Worm (Caenorhabditis elegans) whole organism, late embryonic: ENCODE measurements around the gene C08E8.3.

Experiments
- C08G9.2 ChIP-seq: sonication (generic microtip); optimal IDR thresholded peaks from 2 replicates; lab custom pipeline; 2016; ENCODE audit warnings: mild to moderate bottlenecking, missing genetic modification characterization, moderate library complexity, missing compliant biosample characterization
- F13H6.1 ChIP-seq: sonication (generic microtip); optimal IDR thresholded peaks from 2 replicates; lab custom pipeline; 2016; ENCODE audit warnings: missing genetic modification characterization, missing compliant biosample characterization
- K02D7.2 ChIP-seq: sonication (generic microtip); optimal IDR thresholded peaks from 2 replicates; lab custom pipeline; 2017; ENCODE audit warnings: mild to moderate bottlenecking, missing genetic modification characterization, missing compliant biosample characterization
- Y22D7AL.16 ChIP-seq: sonication (generic microtip); optimal IDR thresholded peaks from 2 replicates; lab custom pipeline; 2016; ENCODE audit warnings: missing genetic modification characterization, missing compliant biosample characterization
- ceh-31 ChIP-seq: sonication (generic microtip); optimal IDR thresholded peaks from 2 replicates; lab custom pipeline; 2016; ENCODE audit warnings: missing genetic modification characterization, missing compliant biosample characterization
- che-1 ChIP-seq: sonication (generic microtip); optimal IDR thresholded peaks from 2 replicates; lab custom pipeline; 2016; ENCODE audit warnings: mild to moderate bottlenecking, missing genetic modification characterization, missing compliant biosample characterization
- dve-1 ChIP-seq: sonication (generic microtip); optimal IDR thresholded peaks from 2 replicates; lab custom pipeline; 2017; ENCODE audit warnings: antibody characterized with exemption, mild to moderate bottlenecking, missing genetic modification characterization, missing compliant biosample characterization
- ets-4 ChIP-seq: sonication (generic microtip); optimal IDR thresholded peaks from 2 replicates; lab custom pipeline; 2016; ENCODE audit warnings: missing genetic modification characterization, missing compliant biosample characterization
- fax-1 ChIP-seq: sonication (generic microtip); optimal IDR thresholded peaks from 2 replicates; lab custom pipeline; 2016; ENCODE audit warnings: missing genotype, missing genetic modification characterization, missing compliant biosample characterization
- fkh-10 ChIP-seq: fragments of 150-350 bp; optimal IDR thresholded peaks from 2 replicates; lab custom pipeline; 2014; ENCODE audit warnings: missing biosample characterization, missing genetic modification reagents, missing genetic modification characterization
- fkh-6 ChIP-seq: sonication (generic microtip); optimal IDR thresholded peaks from 2 replicates; lab custom pipeline; 2016; ENCODE audit warnings: missing genetic modification characterization, missing compliant biosample characterization
- gmeb-2 ChIP-seq: sonication (generic microtip); optimal IDR thresholded peaks from 2 replicates; lab custom pipeline; 2016; ENCODE audit warnings: missing genetic modification characterization, inconsistent platforms, missing compliant biosample characterization
- hlh-13 ChIP-seq: fragments of 200-800 bp; sonication (Bioruptor generic); optimal IDR thresholded peaks from 2 replicates; lab custom pipeline; 2018; ENCODE audit warnings: mild to moderate bottlenecking, missing genetic modification characterization, missing compliant biosample characterization
- hlh-15 ChIP-seq: sonication (generic microtip); optimal IDR thresholded peaks from 2 replicates; lab custom pipeline; 2016; ENCODE audit warnings: missing genetic modification characterization, missing compliant biosample characterization
- hlh-30 ChIP-seq: sonication (generic microtip); optimal IDR thresholded peaks from 2 replicates; lab custom pipeline; 2017; ENCODE audit warnings: antibody characterized with exemption, missing genetic modification characterization, missing compliant biosample characterization; ENCODE audit not compliant: insufficient read depth
- hlh-6 ChIP-seq: sonication (generic microtip); optimal IDR thresholded peaks from 2 replicates; lab custom pipeline; 2016; ENCODE audit warnings: missing genotype, missing genetic modification characterization, missing compliant biosample characterization
- hlh-8 ChIP-seq: sonication (generic microtip); optimal IDR thresholded peaks from 2 replicates; lab custom pipeline; 2016; ENCODE audit warnings: missing genotype, missing genetic modification characterization, missing compliant biosample characterization
- lin-11 ChIP-seq: fragments of 200-800 bp; sonication (Bioruptor generic); optimal IDR thresholded peaks from 2 replicates; lab custom pipeline; 2018; ENCODE audit warnings: mild to moderate bottlenecking, missing genetic modification characterization, missing compliant biosample characterization
- nfya-1 ChIP-seq: sonication (generic microtip); optimal IDR thresholded peaks from 2 replicates; lab custom pipeline; 2017; ENCODE audit warnings: missing genetic modification characterization, mild to moderate bottlenecking, missing compliant biosample characterization, antibody characterized with exemption, moderate library complexity
- nhr-232 ChIP-seq: sonication (generic microtip); optimal IDR thresholded peaks from 2 replicates; lab custom pipeline; 2016; ENCODE audit warnings: missing genetic modification characterization, missing compliant biosample characterization
- npax-4 ChIP-seq: sonication (generic microtip); optimal IDR thresholded peaks from 2 replicates; lab custom pipeline; 2016; ENCODE audit warnings: missing genetic modification characterization, missing compliant biosample characterization
- odd-2 ChIP-seq: sonication (generic microtip); optimal IDR thresholded peaks from 2 replicates; lab custom pipeline; 2017; ENCODE audit warnings: antibody characterized with exemption, mild to moderate bottlenecking, missing genetic modification characterization, missing compliant biosample characterization
- pag-3 ChIP-seq: sonication (generic microtip); optimal IDR thresholded peaks from 2 replicates; lab custom pipeline; 2016; ENCODE audit warnings: missing compliant biosample characterization, missing genetic modification characterization, borderline replicate concordance
- pax-1 ChIP-seq: fragments of 150-350 bp; optimal IDR thresholded peaks from 2 replicates; lab custom pipeline; 2014; ENCODE audit warnings: missing biosample characterization, missing genetic modification characterization
- pha-2 ChIP-seq: sonication (generic microtip); optimal IDR thresholded peaks from 2 replicates; lab custom pipeline; 2017; ENCODE audit warnings: mild to moderate bottlenecking, missing genetic modification characterization, missing compliant biosample characterization
- pqm-1 ChIP-seq: sonication (generic microtip); optimal IDR thresholded peaks from 2 replicates; lab custom pipeline; 2016; ENCODE audit warnings: missing genetic modification characterization, missing compliant biosample characterization
- pros-1 ChIP-seq: fragments of 150-350 bp; optimal IDR thresholded peaks from 2 replicates; lab custom pipeline; 2014; ENCODE audit warnings: missing biosample characterization, missing genetic modification reagents, missing genetic modification characterization
- ref-2 ChIP-seq: sonication (generic microtip); optimal IDR thresholded peaks from 2 replicates; lab custom pipeline; 2016; ENCODE audit warnings: missing genetic modification characterization, missing compliant biosample characterization
- sdc-2 ChIP-seq: sonication (generic microtip); optimal IDR thresholded peaks from 2 replicates; lab custom pipeline; 2016; ENCODE audit warnings: missing genotype, missing genetic modification characterization, missing compliant biosample characterization
- sox-2 ChIP-seq: fragments of 200-800 bp; sonication (Bioruptor generic); IDR thresholded peaks from 2 replicates; pipeline ENCODE4 v1.3.6; 2022; ENCODE audit warnings: missing genetic modification reagents, missing genetic modification characterization, missing compliant biosample characterization
- tbx-2 ChIP-seq: sonication (generic microtip); optimal IDR thresholded peaks from 2 replicates; lab custom pipeline; 2016; ENCODE audit warnings: missing genetic modification characterization, missing compliant biosample characterization
- ttx-3 ChIP-seq: sonication (generic microtip); optimal IDR thresholded peaks from 2 replicates; lab custom pipeline; 2016; ENCODE audit warnings: missing genetic modification reagents, missing genetic modification characterization, missing compliant biosample characterization
- unc-55 ChIP-seq: sonication (generic microtip); optimal IDR thresholded peaks from 2 replicates; lab custom pipeline; 2017; ENCODE audit warnings: missing biosample characterization, missing genetic modification reagents, missing genetic modification characterization
- zip-5 ChIP-seq: sonication (generic microtip); optimal IDR thresholded peaks from 2 replicates; lab custom pipeline; 2016; ENCODE audit warnings: missing genetic modification characterization, missing compliant biosample characterization
- ztf-16 ChIP-seq: sonication (generic microtip); optimal IDR thresholded peaks from 2 replicates; lab custom pipeline; 2017; ENCODE audit warnings: missing genetic modification characterization, missing compliant biosample characterization

Gene C08E8.3

DNA sequence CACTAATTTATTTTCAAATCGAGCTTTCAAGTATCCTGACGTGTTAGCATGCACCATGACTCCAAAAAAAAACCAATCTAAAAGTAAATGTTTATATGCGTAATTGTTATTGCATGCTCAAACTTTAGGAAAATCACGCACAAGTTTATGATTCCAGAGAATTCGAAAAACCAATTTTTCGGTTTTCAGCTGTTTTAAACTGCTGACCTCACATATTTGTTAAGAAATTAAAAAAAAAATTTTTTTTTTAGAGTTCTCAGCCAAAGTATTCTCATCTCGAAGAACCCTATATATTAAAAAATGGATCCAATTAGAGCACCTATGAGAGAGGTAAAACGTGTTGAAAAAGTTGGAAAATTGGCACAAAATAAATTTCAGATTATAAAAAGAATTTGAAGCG, 24.3 kb downstream of the C08E8.3 start, which contains the start of gene Y51A2B.2:
TSS of gene Y51A2B.2 (plus strand) at position 301 of the 400 bp plus-strand sequence.
- TF ChIP-seq nfya-1 (tag; lab: Kevin White, UChicago): no peak
- TF ChIP-seq K02D7.2 (tag; lab: Kevin White, UChicago): no peak
- TF ChIP-seq pqm-1 (tag; lab: Kevin White, UChicago): no peak
- no peak for TF ChIP-seq odd-2
- TF ChIP-seq hlh-30 (tag; lab: Kevin White, UChicago): no peak
- no peak for TF ChIP-seq che-1
- no peak for TF ChIP-seq dve-1
- TF ChIP-seq fkh-10 (GFP tag; lab: Kevin White, UChicago): no peak
- TF ChIP-seq ztf-16: no peak
- no peak for TF ChIP-seq ets-4 (tag; lab: Kevin White, UChicago)
- TF ChIP-seq tbx-2 (tag; lab: Kevin White, UChicago): no peak
- TF ChIP-seq lin-11 (tag; lab: Kevin White, UChicago): no peak

DNA sequence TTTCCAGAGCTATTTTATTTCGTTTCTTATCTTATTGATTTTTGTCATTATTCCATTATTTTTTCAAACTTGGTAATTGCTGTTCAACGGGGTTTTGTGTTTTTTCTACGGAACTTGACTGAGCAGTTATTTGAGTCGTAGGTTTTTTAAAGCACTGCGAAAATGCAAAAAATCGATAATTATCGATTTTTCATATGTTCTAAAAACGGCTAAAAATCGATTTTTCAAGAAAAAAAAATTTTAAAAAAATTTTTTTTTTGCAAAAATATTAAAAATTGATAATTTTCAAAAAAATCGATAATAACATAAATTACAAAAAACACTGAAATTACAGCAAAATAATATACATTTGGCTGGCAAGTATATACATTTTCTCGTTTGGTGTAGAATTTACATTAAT, 25.6 kb downstream of the C08E8.3 start:
- TF ChIP-seq zip-5 (tag; lab: Kevin White, UChicago): no peak
- no peak for TF ChIP-seq pag-3 (tag; lab: Kevin White, UChicago)
- no peak for TF ChIP-seq ttx-3 (tag; lab: Kevin White, UChicago)
- TF ChIP-seq nhr-232 (tag; lab: Kevin White, UChicago): no peak
- no peak for TF ChIP-seq sox-2 (GFP tag; lab: Robert Waterston, UW)
- TF ChIP-seq tbx-2 (tag; lab: Kevin White, UChicago): no peak
- TF ChIP-seq pha-2 (tag; lab: Kevin White, UChicago): no peak
- no peak for TF ChIP-seq ref-2 (tag; lab: Kevin White, UChicago)
- no peak for TF ChIP-seq hlh-6 (tag; lab: Kevin White, UChicago)
- no peak for TF ChIP-seq unc-55 (GFP tag; lab: Kevin White, UChicago)
- no peak for TF ChIP-seq Y22D7AL.16 (tag; lab: Kevin White, UChicago)
- no peak for TF ChIP-seq fax-1 (tag; lab: Kevin White, UChicago)
- no peak for TF ChIP-seq npax-4
- TF ChIP-seq ets-4 (tag; lab: Kevin White, UChicago): no peak
- no peak for TF ChIP-seq C08G9.2 (tag; lab: Kevin White, UChicago)
- no peak for TF ChIP-seq dve-1
- TF ChIP-seq hlh-15: no peak
- TF ChIP-seq pax-1 (tag; lab: Kevin White, UChicago): no peak
- no peak for TF ChIP-seq fkh-6
- no peak for TF ChIP-seq hlh-8 (tag; lab: Kevin White, UChicago)

DNA sequence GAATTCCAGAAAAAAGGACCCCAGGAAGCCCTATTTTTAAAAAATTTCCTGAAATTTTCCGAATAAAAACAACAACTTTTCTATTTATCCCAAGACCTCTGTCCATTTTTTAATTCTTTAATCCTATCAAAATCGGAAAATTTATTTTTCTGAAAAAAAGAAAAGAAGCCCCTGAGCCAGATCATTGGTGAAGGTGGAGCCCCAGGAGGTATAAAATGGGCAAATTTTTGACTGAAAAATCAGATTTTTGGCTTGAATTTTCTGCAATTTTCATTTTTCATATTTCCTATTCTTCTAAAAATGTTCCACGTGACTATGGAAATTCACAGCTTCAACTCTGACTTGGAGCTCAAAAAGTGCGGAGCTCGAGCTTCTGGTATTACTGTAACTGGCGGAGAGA, 28.9 kb downstream of the C08E8.3 start, which contains the start of gene Y51A2B.8:
TSS of gene Y51A2B.8 (plus strand) at position 301 of the 400 bp plus-strand sequence.
- TF ChIP-seq pros-1 (tag; lab: Kevin White, UChicago): no peak
- TF ChIP-seq hlh-8 (tag; lab: Kevin White, UChicago): no peak
- TF ChIP-seq ceh-31: no peak
- no peak for TF ChIP-seq zip-5 (tag; lab: Kevin White, UChicago)
- TF ChIP-seq gmeb-2: no peak
- no peak for TF ChIP-seq hlh-6 (tag; lab: Kevin White, UChicago)
- TF ChIP-seq ttx-3 (tag; lab: Kevin White, UChicago): no peak

DNA sequence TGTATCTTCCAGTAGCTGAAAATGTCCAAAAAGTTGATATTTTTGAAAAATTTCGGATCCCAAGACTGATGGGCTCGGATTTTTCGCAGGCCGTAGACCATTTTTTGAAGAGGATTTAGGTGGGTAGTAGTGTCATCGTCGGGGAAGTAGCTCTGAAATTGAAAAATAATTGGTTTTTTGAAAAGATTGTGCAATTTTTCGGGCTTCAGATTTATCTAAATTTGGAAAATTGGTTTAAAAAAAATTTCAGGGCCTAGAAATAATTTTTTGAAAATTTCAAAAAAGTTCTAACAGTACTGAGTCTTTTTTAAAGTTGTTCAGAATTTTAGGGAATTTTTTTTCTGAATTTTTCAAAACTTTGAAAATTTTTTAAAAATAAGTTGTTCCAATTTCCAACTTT, 32.7 kb downstream of the C08E8.3 start, which contains the start of gene nhr-288:
TSS of gene nhr-288 (minus strand) at position 101 of the 400 bp plus-strand sequence.
- TF ChIP-seq F13H6.1 (tag; lab: Kevin White, UChicago) (no peak), sdc-2 (tag; lab: Kevin White, UChicago) (no peak), hlh-6 (tag; lab: Kevin White, UChicago) (no peak), hlh-13 (GFP tag; lab: Kevin White, UChicago) (no peak), pax-1 (tag; lab: Kevin White, UChicago) (no peak), ttx-3 (tag; lab: Kevin White, UChicago) (no peak)
